Worm (Caenorhabditis elegans) whole organism, L1 larva: ENCODE results near the gene mul-1.

Experiments used
- C04F5.9 ChIP-seq: sonication (generic microtip); optimal IDR thresholded peaks from 2 replicates; lab custom pipeline; 2016; ENCODE audit warnings: missing genetic modification characterization, missing compliant biosample characterization
- Y116A8C.19 ChIP-seq: sonication (generic microtip); optimal IDR thresholded peaks from 2 replicates; lab custom pipeline; 2016; ENCODE audit warnings: missing compliant biosample characterization, missing genetic modification characterization, borderline replicate concordance
- aha-1 ChIP-seq: fragments of 150-350 bp; optimal IDR thresholded peaks from 2 replicates; lab custom pipeline; 2014; ENCODE audit warnings: missing biosample characterization, missing genetic modification characterization
- aly-2 ChIP-seq: fragments of 150-350 bp; optimal IDR thresholded peaks from 2 replicates; lab custom pipeline; 2014; ENCODE audit warnings: missing biosample characterization, missing genetic modification characterization
- ceh-63 ChIP-seq: fragments of 200-800 bp; sonication (Bioruptor generic); optimal IDR thresholded peaks from 2 replicates; lab custom pipeline; 2018; ENCODE audit warnings: mild to moderate bottlenecking, missing genetic modification characterization, missing compliant biosample characterization
- ceh-8 ChIP-seq: fragments of 200-800 bp; sonication (Bioruptor generic); optimal IDR thresholded peaks from 2 replicates; lab custom pipeline; 2018; ENCODE audit warnings: mild to moderate bottlenecking, missing genetic modification characterization, moderate library complexity, missing compliant biosample characterization
- ceh-88 ChIP-seq: fragments of 200-800 bp; sonication (Bioruptor generic); IDR thresholded peaks from 2 replicates; pipeline ENCODE4 v1.3.6; 2022; ENCODE audit warnings: missing genetic modification characterization, missing compliant biosample characterization
- ceh-90 ChIP-seq: sonication (generic microtip); optimal IDR thresholded peaks from 2 replicates; lab custom pipeline; 2016; ENCODE audit warnings: missing genetic modification characterization, missing compliant biosample characterization
- efl-1 ChIP-seq, 4 experiments: fragments of 150-350 bp; optimal IDR thresholded peaks in 3 of 4; peaks in 1 of 4; 1 replicate in 1 of 4; 2 replicates in 3 of 4; lab custom pipeline; 2014; ENCODE audit warnings: missing biosample characterization in 2 of 4, missing genetic modification characterization in 2 of 4, missing genetic modification reagents in 2 of 4
- efl-3 ChIP-seq: fragments of 200-800 bp; sonication (Bioruptor generic); optimal IDR thresholded peaks from 2 replicates; lab custom pipeline; 2018; ENCODE audit warnings: mild to moderate bottlenecking, missing genetic modification characterization, missing compliant biosample characterization
- egl-27 ChIP-seq, 2 experiments: fragments of 150-350 bp in 1 of 2; sonication (generic microtip); optimal IDR thresholded peaks; 3 replicates each; lab custom pipeline; 2017 to 2018; ENCODE audit warnings: missing biosample characterization in 2 of 2, missing genetic modification characterization in 2 of 2, missing genetic modification reagents in 2 of 2
- elt-2 ChIP-seq: sonication (generic microtip); optimal IDR thresholded peaks from 2 replicates; lab custom pipeline; 2016; ENCODE audit warnings: missing genetic modification characterization, mild to moderate bottlenecking, inconsistent platforms, missing compliant biosample characterization, missing genetic modification reagents
- fkh-8 ChIP-seq: sonication (generic microtip); optimal IDR thresholded peaks from 2 replicates; lab custom pipeline; 2016; ENCODE audit warnings: mild to moderate bottlenecking, missing genetic modification characterization, missing compliant biosample characterization
- hlh-17 ChIP-seq: fragments of 200-800 bp; sonication (Bioruptor generic); optimal IDR thresholded peaks from 2 replicates; lab custom pipeline; 2018; ENCODE audit warnings: missing genetic modification characterization, mild to moderate bottlenecking, missing compliant biosample characterization, moderate library complexity, borderline replicate concordance
- isw-1 ChIP-seq: fragments of 200-800 bp; sonication (Bioruptor generic); IDR thresholded peaks from 2 replicates; pipeline ENCODE4 v1.3.6; 2022; ENCODE audit warnings: missing genetic modification characterization, missing compliant biosample characterization
- jun-1 ChIP-seq: fragments of 150-350 bp; optimal IDR thresholded peaks from 2 replicates; lab custom pipeline; 2014; ENCODE audit warnings: missing biosample characterization, missing genetic modification reagents, missing genetic modification characterization
- lin-14 ChIP-seq: fragments of 200-800 bp; sonication (Bioruptor generic); optimal IDR thresholded peaks from 2 replicates; lab custom pipeline; 2018; ENCODE audit warnings: mild to moderate bottlenecking, missing genetic modification characterization, moderate library complexity, missing compliant biosample characterization
- lir-3 ChIP-seq: sonication (generic microtip); optimal IDR thresholded peaks from 2 replicates; lab custom pipeline; 2016; ENCODE audit warnings: mild to moderate bottlenecking, missing genetic modification characterization, moderate library complexity, missing compliant biosample characterization; ENCODE audit not compliant: poor library complexity
- nhr-11 ChIP-seq: fragments of 150-350 bp; optimal IDR thresholded peaks from 2 replicates; lab custom pipeline; 2014; ENCODE audit warnings: missing biosample characterization, missing genetic modification characterization
- nhr-237 ChIP-seq: fragments of 150-350 bp; optimal IDR thresholded peaks from 2 replicates; lab custom pipeline; 2014; ENCODE audit warnings: missing biosample characterization, missing genetic modification characterization
- nhr-28 ChIP-seq: fragments of 150-350 bp; optimal IDR thresholded peaks from 2 replicates; lab custom pipeline; 2014; ENCODE audit warnings: missing biosample characterization, missing genetic modification characterization
- nhr-76 ChIP-seq: sonication (generic microtip); optimal IDR thresholded peaks from 2 replicates; lab custom pipeline; 2017; ENCODE audit warnings: missing biosample characterization, missing genetic modification characterization
- nhr-77 ChIP-seq: fragments of 150-350 bp; optimal IDR thresholded peaks from 2 replicates; lab custom pipeline; 2014; ENCODE audit warnings: missing biosample characterization, missing genetic modification characterization
- pag-3 ChIP-seq: sonication (generic microtip); optimal IDR thresholded peaks from 2 replicates; lab custom pipeline; 2017; ENCODE audit warnings: missing genetic modification characterization, mild to moderate bottlenecking, missing compliant biosample characterization, antibody characterized with exemption, borderline replicate concordance; ENCODE audit not compliant: insufficient read depth
- snu-23 ChIP-seq: sonication (generic microtip); optimal IDR thresholded peaks from 2 replicates; lab custom pipeline; 2016; ENCODE audit warnings: missing genetic modification characterization, missing compliant biosample characterization
- sox-4 ChIP-seq: sonication (generic microtip); optimal IDR thresholded peaks from 2 replicates; lab custom pipeline; 2016; ENCODE audit warnings: missing genetic modification characterization, missing compliant biosample characterization
- sptf-1 ChIP-seq: fragments of 150-350 bp; optimal IDR thresholded peaks from 2 replicates; lab custom pipeline; 2014; ENCODE audit warnings: missing biosample characterization, missing genetic modification characterization
- swsn-7 ChIP-seq: sonication (generic microtip); optimal IDR thresholded peaks from 2 replicates; lab custom pipeline; 2016; ENCODE audit warnings: missing genetic modification characterization, missing compliant biosample characterization
- tbx-2 ChIP-seq: sonication (generic microtip); optimal IDR thresholded peaks from 2 replicates; lab custom pipeline; 2016; ENCODE audit warnings: missing genetic modification characterization, missing compliant biosample characterization
- tlp-1 ChIP-seq: fragments of 150-350 bp; optimal IDR thresholded peaks from 2 replicates; lab custom pipeline; 2014; ENCODE audit warnings: missing biosample characterization, missing genetic modification characterization
- unc-130 ChIP-seq: fragments of 150-350 bp; optimal IDR thresholded peaks from 2 replicates; lab custom pipeline; 2017; ENCODE audit warnings: missing biosample characterization, missing genetic modification characterization, inconsistent platforms
- unc-30 ChIP-seq: sonication (generic microtip); optimal IDR thresholded peaks from 2 replicates; lab custom pipeline; 2017; ENCODE audit warnings: missing biosample characterization, missing genetic modification characterization
- xbp-1 ChIP-seq: sonication (generic microtip); optimal IDR thresholded peaks from 2 replicates; lab custom pipeline; 2016; ENCODE audit warnings: missing genetic modification characterization, missing compliant biosample characterization
- zag-1 ChIP-seq: fragments of 150-350 bp; optimal IDR thresholded peaks from 2 replicates; lab custom pipeline; 2014; ENCODE audit warnings: missing biosample characterization, missing genetic modification characterization
- ztf-11 ChIP-seq, 2 experiments: sonication (generic microtip); optimal IDR thresholded peaks; 2 replicates each; lab custom pipeline; 2016 to 2017; ENCODE audit warnings: missing genetic modification characterization in 2 of 2, missing biosample characterization in 1 of 2, missing compliant biosample characterization in 1 of 2

mul-1 gene

ce11 chrIV:4120263-4120662 is 2.7 kb downstream of the mul-1 start, which contains the start of gene F49F1.5:
Gene F49F1.5 (minus strand): TSS chrIV:4120415.
- TF ChIP-seq elt-2 (tag; lab: Kevin White, UChicago), result peak; percentile 69
- no peak for TF ChIP-seq ceh-90

- no peak for TF ChIP-seq ceh-63
- TF ChIP-seq tlp-1, result no peak
- TF ChIP-seq elt-2 (tag; lab: Kevin White, UChicago), result peak; percentile 38
Observed at ce11 chrIV:4117432-4117831, 5.5 kb downstream of the mul-1 start, which contains the start of gene drd-50. Gene drd-50 (plus strand): TSS chrIV:4117732.

ce11 chrIV:4115634-4116033 is 7.3 kb downstream of the mul-1 start, which contains the start of the genes F49F1.4 and F49F1.2:
Gene F49F1.4 (minus strand): TSS chrIV:4115734.
Gene F49F1.2 (plus strand): TSS chrIV:4115943.
- TF ChIP-seq jun-1 (tag; lab: Kevin White, UChicago), result no peak
- TF ChIP-seq C04F5.9 (tag; lab: Kevin White, UChicago), result no peak
- TF ChIP-seq swsn-7 (tag; lab: Kevin White, UChicago), result no peak
- TF ChIP-seq lin-14, result no peak
- TF ChIP-seq pag-3 (tag; lab: Kevin White, UChicago), result no peak
- TF ChIP-seq lir-3 (tag; lab: Kevin White, UChicago), result no peak
- TF ChIP-seq ztf-11 (tag; optimal IDR thresholded peaks at IDR 0.05; lab: Kevin White, UChicago), result no peak
- TF ChIP-seq efl-3 (GFP tag; lab: Kevin White, UChicago), result no peak
- no peak for TF ChIP-seq sptf-1 (tag; lab: Kevin White, UChicago)
- TF ChIP-seq isw-1, result no peak
- TF ChIP-seq unc-30 (tag; lab: Kevin White, UChicago), result no peak
- no peak for TF ChIP-seq aly-2 (tag; lab: Kevin White, UChicago)
- TF ChIP-seq tlp-1, result no peak
- TF ChIP-seq fkh-8 (tag; lab: Kevin White, UChicago), result no peak
- no peak for TF ChIP-seq efl-1 (optimal IDR thresholded peaks at IDR 0.05; lab: Kevin White, UChicago)
- TF ChIP-seq efl-1 (GFP tag; optimal IDR thresholded peaks at IDR 0.05 in 1 of 2; lab: Kevin White, UChicago), result no peak
- TF ChIP-seq zag-1, result no peak
- TF ChIP-seq tbx-2 (tag; lab: Kevin White, UChicago), result no peak
- TF ChIP-seq, all 84 proteins: peak for 0

ce11 chrIV:4114526-4114925 is 8.4 kb downstream of the mul-1 start, which contains the start of gene F49F1.15:
Gene F49F1.15 (minus strand): TSS chrIV:4114626.
- no peak for TF ChIP-seq jun-1 (tag; lab: Kevin White, UChicago)
- no peak for TF ChIP-seq nhr-237 (tag; lab: Kevin White, UChicago)
- no peak for TF ChIP-seq snu-23 (GFP tag; lab: Kevin White, UChicago)
- no peak for TF ChIP-seq unc-130
- no peak for TF ChIP-seq nhr-76 (tag; lab: Kevin White, UChicago)
- TF ChIP-seq sox-4 (tag; lab: Kevin White, UChicago), result no peak
- no peak for TF ChIP-seq hlh-17 (GFP tag; lab: Kevin White, UChicago)
- TF ChIP-seq zag-1, result no peak
- no peak for TF ChIP-seq pag-3 (tag; lab: Kevin White, UChicago)
- no peak for TF ChIP-seq tlp-1
- TF ChIP-seq aly-2 (tag; lab: Kevin White, UChicago), result no peak
- no peak for TF ChIP-seq egl-27 (tag; optimal IDR thresholded peaks at IDR 0.05; lab: Kevin White, UChicago)
- TF ChIP-seq, all 84 proteins: peak for 0

- TF ChIP-seq unc-30 (tag; lab: Kevin White, UChicago), result no peak
- TF ChIP-seq nhr-77 (tag; lab: Kevin White, UChicago), result no peak
- no peak for TF ChIP-seq Y116A8C.19 (tag; lab: Kevin White, UChicago)
- TF ChIP-seq nhr-11 (tag; lab: Kevin White, UChicago), result no peak
- no peak for TF ChIP-seq xbp-1
- no peak for TF ChIP-seq ceh-63
- TF ChIP-seq ceh-8 (GFP tag; lab: Kevin White, UChicago), result no peak
- no peak for TF ChIP-seq aha-1 (tag; lab: Kevin White, UChicago)
- no peak for TF ChIP-seq ceh-88
- TF ChIP-seq nhr-28 (tag; lab: Kevin White, UChicago), result no peak
Observed at ce11 chrIV:4112387-4112786, 10.6 kb downstream of the mul-1 start, which contains the start of gene F49F1.14. Gene F49F1.14 (minus strand): TSS chrIV:4112487.
